Worm (Caenorhabditis elegans) whole organism, L3 larva: ENCODE results near the gene dnj-9.

ENCODE experiments used
- R02D3.7 ChIP-seq: fragments of 150-350 bp; optimal IDR thresholded peaks from 2 replicates; lab custom pipeline; 2014; ENCODE audit warnings: missing biosample characterization, missing genetic modification characterization
- ZK546.5 ChIP-seq: sonication (generic microtip); optimal IDR thresholded peaks from 2 replicates; lab custom pipeline; 2017; ENCODE audit warnings: missing biosample characterization, missing genetic modification characterization
- ama-1 ChIP-seq: fragments of 150-350 bp; optimal IDR thresholded peaks from 2 replicates; lab custom pipeline; 2018
- ceh-16 ChIP-seq: sonication (generic microtip); optimal IDR thresholded peaks from 2 replicates; lab custom pipeline; 2017; ENCODE audit warnings: missing biosample characterization, missing genetic modification characterization
- ceh-28 ChIP-seq: fragments of 150-350 bp; optimal IDR thresholded peaks from 2 replicates; lab custom pipeline; 2014; ENCODE audit warnings: missing biosample characterization, missing genetic modification reagents, missing genetic modification characterization
- ceh-82 ChIP-seq: fragments of 150-350 bp; optimal IDR thresholded peaks from 2 replicates; lab custom pipeline; 2014; ENCODE audit warnings: missing biosample characterization, missing genetic modification characterization
- ceh-9 ChIP-seq: sonication (generic microtip); optimal IDR thresholded peaks from 2 replicates; lab custom pipeline; 2018; ENCODE audit warnings: missing biosample characterization, missing genetic modification characterization
- daf-12 ChIP-seq: fragments of 150-350 bp; optimal IDR thresholded peaks from 2 replicates; lab custom pipeline; 2014; ENCODE audit warnings: missing biosample characterization, missing genetic modification reagents, missing genetic modification characterization
- egl-5 ChIP-seq: fragments of 150-350 bp; optimal IDR thresholded peaks from 2 replicates; lab custom pipeline; 2017; ENCODE audit warnings: missing biosample characterization, missing genetic modification reagents, missing genetic modification characterization, inconsistent platforms
- elt-1 ChIP-seq: fragments of 150-350 bp; optimal IDR thresholded peaks from 2 replicates; lab custom pipeline; 2014; ENCODE audit warnings: missing biosample characterization, missing genetic modification characterization
- elt-2 ChIP-seq: sonication (generic microtip); optimal IDR thresholded peaks from 2 replicates; lab custom pipeline; 2016; ENCODE audit warnings: missing genetic modification reagents, mild to moderate bottlenecking, missing genetic modification characterization, missing compliant biosample characterization
- eor-1 ChIP-seq, 2 experiments: fragments of 150-350 bp; optimal IDR thresholded peaks; 2 replicates each; lab custom pipeline; 2014 to 2018; ENCODE audit warnings: missing biosample characterization in 2 of 2, missing genetic modification characterization in 2 of 2
- fkh-10 ChIP-seq: sonication (generic microtip); optimal IDR thresholded peaks from 2 replicates; lab custom pipeline; 2017; ENCODE audit warnings: missing biosample characterization, missing genetic modification reagents, missing genetic modification characterization
- fkh-2 ChIP-seq: fragments of 150-350 bp; optimal IDR thresholded peaks from 2 replicates; lab custom pipeline; 2014; ENCODE audit warnings: missing biosample characterization, missing genetic modification reagents, missing genetic modification characterization
- hmg-11 ChIP-seq: sonication (generic microtip); optimal IDR thresholded peaks from 2 replicates; lab custom pipeline; 2016; ENCODE audit warnings: missing genetic modification characterization, missing compliant biosample characterization
- lin-15B ChIP-seq: fragments of 150-350 bp; optimal IDR thresholded peaks from 2 replicates; lab custom pipeline; 2014; ENCODE audit warnings: missing biosample characterization, missing genetic modification characterization
- lin-39 ChIP-seq: fragments of 150-350 bp; optimal IDR thresholded peaks from 2 replicates; lab custom pipeline; 2018; ENCODE audit warnings: missing biosample characterization, missing genetic modification reagents, missing genetic modification characterization
- lsy-12 ChIP-seq: sonication (generic microtip); optimal IDR thresholded peaks from 2 replicates; lab custom pipeline; 2016; ENCODE audit warnings: mild to moderate bottlenecking, missing genetic modification characterization, missing compliant biosample characterization
- mdl-1 ChIP-seq: fragments of 150-350 bp; optimal IDR thresholded peaks from 2 replicates; lab custom pipeline; 2014; ENCODE audit warnings: missing biosample characterization, missing genetic modification characterization
- mml-1 ChIP-seq: fragments of 150-350 bp; sonication (generic microtip); optimal IDR thresholded peaks from 3 replicates; lab custom pipeline; 2014; ENCODE audit warnings: missing biosample characterization, missing genetic modification characterization
- nfya-1 ChIP-seq: sonication (generic microtip); optimal IDR thresholded peaks from 2 replicates; lab custom pipeline; 2017; ENCODE audit warnings: missing genetic modification characterization, mild to moderate bottlenecking, missing compliant biosample characterization, antibody characterized with exemption, moderate library complexity; ENCODE audit not compliant: insufficient read depth
- nhr-11 ChIP-seq: fragments of 150-350 bp; optimal IDR thresholded peaks from 2 replicates; lab custom pipeline; 2014; ENCODE audit warnings: missing biosample characterization, missing genetic modification characterization
- nhr-12 ChIP-seq: fragments of 150-350 bp; optimal IDR thresholded peaks from 2 replicates; lab custom pipeline; 2014; ENCODE audit warnings: missing biosample characterization, missing genetic modification characterization
- nhr-237 ChIP-seq: fragments of 150-350 bp; optimal IDR thresholded peaks from 2 replicates; lab custom pipeline; 2014; ENCODE audit warnings: missing biosample characterization, missing genetic modification characterization
- nhr-25 ChIP-seq: sonication (generic microtip); optimal IDR thresholded peaks from 2 replicates; lab custom pipeline; 2017; ENCODE audit warnings: missing biosample characterization, missing genetic modification characterization
- nhr-28 ChIP-seq: fragments of 150-350 bp; optimal IDR thresholded peaks from 2 replicates; lab custom pipeline; 2014; ENCODE audit warnings: missing biosample characterization, missing genetic modification characterization
- nhr-43 ChIP-seq: sonication (generic microtip); optimal IDR thresholded peaks from 2 replicates; lab custom pipeline; 2016; ENCODE audit warnings: mild to moderate bottlenecking, missing genetic modification characterization, missing compliant biosample characterization; ENCODE audit not compliant: poor library complexity, severe bottlenecking
- nhr-67 ChIP-seq: fragments of 150-350 bp; optimal IDR thresholded peaks from 2 replicates; lab custom pipeline; 2014; ENCODE audit warnings: missing biosample characterization, missing genetic modification characterization
- nhr-76 ChIP-seq: fragments of 150-350 bp; sonication (generic microtip); optimal IDR thresholded peaks from 5 replicates; lab custom pipeline; 2014; ENCODE audit warnings: missing biosample characterization, missing genetic modification characterization
- nhr-77 ChIP-seq: fragments of 150-350 bp; optimal IDR thresholded peaks from 2 replicates; lab custom pipeline; 2014; ENCODE audit warnings: missing biosample characterization, missing genetic modification characterization
- pha-4 ChIP-seq: fragments of 150-350 bp; optimal IDR thresholded peaks from 2 replicates; lab custom pipeline; 2014; ENCODE audit warnings: missing biosample characterization, missing genetic modification reagents, missing genetic modification characterization
- sea-2 ChIP-seq: fragments of 150-350 bp; sonication (generic microtip); optimal IDR thresholded peaks from 4 replicates; lab custom pipeline; 2014; ENCODE audit warnings: missing biosample characterization, missing genetic modification reagents, missing genetic modification characterization
- skn-1 ChIP-seq: fragments of 150-350 bp; optimal IDR thresholded peaks from 2 replicates; lab custom pipeline; 2014; ENCODE audit warnings: missing biosample characterization, missing genetic modification characterization
- snpc-4 ChIP-seq: fragments of 150-350 bp; optimal IDR thresholded peaks from 2 replicates; lab custom pipeline; 2014; ENCODE audit warnings: missing biosample characterization, missing genetic modification characterization
- tbx-2 ChIP-seq: sonication (generic microtip); optimal IDR thresholded peaks from 2 replicates; lab custom pipeline; 2016; ENCODE audit warnings: mild to moderate bottlenecking, missing genetic modification characterization, missing compliant biosample characterization
- unc-39 ChIP-seq: sonication (generic microtip); optimal IDR thresholded peaks from 4 replicates; lab custom pipeline; 2017; ENCODE audit warnings: missing biosample characterization, missing genetic modification characterization
- zag-1 ChIP-seq: fragments of 150-350 bp; optimal IDR thresholded peaks from 2 replicates; lab custom pipeline; 2014; ENCODE audit warnings: missing biosample characterization, missing genetic modification characterization
- ztf-11 ChIP-seq: fragments of 150-350 bp; optimal IDR thresholded peaks from 2 replicates; lab custom pipeline; 2014; ENCODE audit warnings: missing biosample characterization, missing genetic modification characterization
- ztf-4 ChIP-seq: fragments of 150-350 bp; optimal IDR thresholded peaks from 2 replicates; lab custom pipeline; 2014; ENCODE audit warnings: missing biosample characterization, missing genetic modification characterization

The dnj-9 gene

ce11 chrII:4888527-4889487, 37.0 kb downstream of the dnj-9 start, which contains the start of gene pgm-1:
TSS of gene pgm-1 (plus strand) at chrII:4889437.
- TF ChIP-seq hmg-11 (tag; lab: Kevin White, UChicago) (no peak), ztf-11 (tag; lab: Kevin White, UChicago) (no peak), lsy-12 (tag; lab: Kevin White, UChicago) (no peak), mml-1 (no peak), nhr-25 (no peak), sea-2 (GFP tag; lab: Kevin White, UChicago) (no peak), elt-1 (no peak), ZK546.5 (tag; lab: Kevin White, UChicago) (no peak), ceh-28 (tag; lab: Kevin White, UChicago) (peak; percentile 36), ceh-16 (tag; lab: Kevin White, UChicago) (no peak), elt-2 (peak; percentile 84), ceh-9 (tag; lab: Kevin White, UChicago) (no peak), nhr-77 (no peak), daf-12 (tag; lab: Kevin White, UChicago) (no peak), nhr-67 (no peak), ztf-4 (tag; lab: Kevin White, UChicago) (no peak), eor-1 (tag; optimal IDR thresholded peaks at IDR 0.05; lab: Kevin White, UChicago) (no peak), pha-4 (tag; lab: Kevin White, UChicago) (peak; percentile 80), zag-1 (tag; lab: Kevin White, UChicago) (no peak), nfya-1 (peak; percentile 36), ama-1 (lab: Kevin White, UChicago) (peak; percentile 16), R02D3.7 (tag; lab: Kevin White, UChicago) (no peak), lin-39 (tag; lab: Kevin White, UChicago) (peak; percentile 2), nhr-43 (tag; lab: Kevin White, UChicago) (no peak)

ce11 chrII:4891012-4891775, 39.3 kb downstream of the dnj-9 start, which contains the start of gene gst-9:
TSS of gene gst-9 (plus strand) at chrII:4891585.
- TF ChIP-seq unc-39 (tag; lab: Kevin White, UChicago), result no peak
- TF ChIP-seq nhr-67, result no peak
- TF ChIP-seq nhr-28, result no peak
- no peak for TF ChIP-seq lin-39 (tag; lab: Kevin White, UChicago)
- TF ChIP-seq nhr-11 (tag; lab: Kevin White, UChicago), result no peak
- no peak for TF ChIP-seq ZK546.5 (tag; lab: Kevin White, UChicago)
- peak; percentile 39 for TF ChIP-seq pha-4 (tag; lab: Kevin White, UChicago)
- TF ChIP-seq nfya-1, result peak; percentile 34
- TF ChIP-seq fkh-2 (tag; lab: Kevin White, UChicago), result no peak
- TF ChIP-seq ztf-4 (tag; lab: Kevin White, UChicago), result no peak
- TF ChIP-seq lin-15B (tag; lab: Kevin White, UChicago), result no peak
- TF ChIP-seq ama-1 (lab: Kevin White, UChicago), result peak; percentile 89
- TF ChIP-seq eor-1 (tag; optimal IDR thresholded peaks at IDR 0.05; lab: Kevin White, UChicago), result no peak
- no peak for TF ChIP-seq snpc-4
- TF ChIP-seq daf-12 (tag; lab: Kevin White, UChicago), result no peak
- TF ChIP-seq elt-2, result peak; percentile 67
- TF ChIP-seq tbx-2, result peak; percentile 25
- no peak for TF ChIP-seq skn-1 (tag; lab: Kevin White, UChicago)
- no peak for TF ChIP-seq mdl-1
- no peak for TF ChIP-seq nhr-76 (tag; lab: Kevin White, UChicago)
- TF ChIP-seq nhr-25, result peak; percentile 50
- no peak for TF ChIP-seq nhr-237 (tag; lab: Kevin White, UChicago)
- TF ChIP-seq nhr-77, result no peak
- TF ChIP-seq nhr-43 (tag; lab: Kevin White, UChicago), result peak; percentile 79
- no peak for TF ChIP-seq sea-2 (GFP tag; lab: Kevin White, UChicago)
- TF ChIP-seq ceh-82, result no peak
- no peak for TF ChIP-seq nhr-12 (tag; lab: Kevin White, UChicago)
- TF ChIP-seq elt-1, result no peak
- TF ChIP-seq ceh-16 (tag; lab: Kevin White, UChicago), result no peak
- TF ChIP-seq egl-5 (tag; lab: Kevin White, UChicago), result no peak
- TF ChIP-seq fkh-10, result no peak
- TF ChIP-seq, all 47 proteins: peak for 7
